Fruit fly (Drosophila melanogaster) whole organism, embryonic: ENCODE measurements around the gene CG1622.

Experiments used
- CG14860 ChIP-seq: fragments of 200-800 bp; sonication (Bioruptor generic); IDR thresholded peaks from 3 replicates; pipeline ENCODE4 v1.3.6; 2022; ENCODE audit warnings: missing biosample characterization, missing genetic modification characterization; ENCODE audit not compliant: partially characterized antibody
- CG15601 ChIP-seq: fragments of 200-800 bp; sonication (Bioruptor generic); optimal IDR thresholded peaks from 3 replicates; lab custom pipeline; 2019; ENCODE audit warnings: missing biosample characterization, mild to moderate bottlenecking, missing genetic modification characterization, moderate library complexity
- CG31365 ChIP-seq: fragments of 200-800 bp; sonication (Bioruptor generic); optimal IDR thresholded peaks from 2 replicates; lab custom pipeline; 2018; ENCODE audit warnings: missing biosample characterization, mild to moderate bottlenecking, missing genetic modification characterization
- CG6683 ChIP-seq: fragments of 200-800 bp; sonication (Bioruptor generic); optimal IDR thresholded peaks from 2 replicates; lab custom pipeline; 2017; ENCODE audit warnings: missing biosample characterization, mild to moderate bottlenecking, missing genetic modification characterization, missing genetic modification reagents
- CG7357 ChIP-seq: fragments of 200-800 bp; sonication (Bioruptor generic); IDR thresholded peaks from 3 replicates; pipeline ENCODE4 v1.3.6; 2022; ENCODE audit warnings: missing biosample characterization, missing genetic modification characterization
- Hr39 ChIP-seq: fragments of >200 bp; optimal IDR thresholded peaks from 2 replicates; lab custom pipeline; 2017
- Lpt ChIP-seq: fragments of >200 bp; optimal IDR thresholded peaks from 2 replicates; lab custom pipeline; 2018; ENCODE audit warnings: missing biosample characterization, missing genetic modification characterization
- Nf-YB ChIP-seq: fragments of 200-800 bp; sonication (Bioruptor generic); optimal IDR thresholded peaks from 3 replicates; lab custom pipeline; 2019; ENCODE audit warnings: missing biosample characterization, mild to moderate bottlenecking, missing genetic modification characterization, moderate library complexity
- Sox100B ChIP-seq: fragments of 200-800 bp; sonication (Bioruptor generic); optimal IDR thresholded peaks from 3 replicates; lab custom pipeline; 2018; ENCODE audit warnings: missing biosample characterization, mild to moderate bottlenecking, missing genetic modification characterization
- ara ChIP-seq: fragments of 200-800 bp; sonication (Bioruptor generic); IDR thresholded peaks from 2 replicates; pipeline ENCODE4 v1.3.6; 2022; ENCODE audit warnings: missing biosample characterization, missing genetic modification characterization
- chinmo ChIP-seq: fragments of 200-800 bp; sonication (Bioruptor generic); IDR thresholded peaks from 4 replicates; pipeline ENCODE4 v1.3.6; 2022; ENCODE audit warnings: missing biosample characterization, missing genetic modification characterization; ENCODE audit not compliant: partially characterized antibody
- corto ChIP-seq: fragments of 200-800 bp; sonication (Bioruptor generic); optimal IDR thresholded peaks from 2 replicates; lab custom pipeline; 2016; ENCODE audit warnings: missing biosample characterization, mild to moderate bottlenecking, missing genetic modification characterization, moderate library complexity
- pb ChIP-seq: fragments of 200-800 bp; sonication (Bioruptor generic); optimal IDR thresholded peaks from 3 replicates; lab custom pipeline; 2016; ENCODE audit warnings: missing biosample characterization, missing genetic modification characterization
- zf30C ChIP-seq: fragments of 200-800 bp; sonication (Bioruptor generic); optimal IDR thresholded peaks from 3 replicates; lab custom pipeline; 2018; ENCODE audit warnings: missing biosample characterization, mild to moderate bottlenecking, missing genetic modification characterization

DNA sequence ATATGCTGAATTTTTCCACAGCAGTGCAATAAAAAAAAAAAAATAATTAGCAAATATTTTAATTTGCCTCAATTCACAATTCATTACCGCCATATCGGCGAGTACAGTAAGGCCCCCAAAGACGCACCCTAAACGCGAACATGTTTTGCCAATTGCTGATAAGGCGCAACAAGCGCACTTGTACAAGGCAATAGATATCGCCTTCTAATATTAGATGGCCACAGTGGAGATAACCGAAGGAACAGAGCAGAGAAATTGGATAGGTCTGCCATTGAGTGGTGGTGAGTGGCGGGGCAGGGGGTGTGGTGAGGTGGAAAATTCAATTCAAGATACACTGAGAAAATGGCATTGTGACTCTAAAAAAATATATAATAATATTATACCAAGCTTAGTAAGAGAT is 16.3 kb downstream of the CG1622 start:
- no peak for TF ChIP-seq CG31365 (tag; lab: Kevin White, UChicago)
- no peak for TF ChIP-seq Nf-YB (GFP tag; lab: Kevin White, UChicago)
- no peak for TF ChIP-seq CG14860 (GFP tag; lab: Robert Waterston, UW)
- TF ChIP-seq zf30C (GFP tag; lab: Kevin White, UChicago): no peak
- no peak for TF ChIP-seq Hr39 (lab: Kevin White, UChicago)
- TF ChIP-seq pb (GFP tag; lab: Kevin White, UChicago): no peak
- no peak for TF ChIP-seq chinmo
- TF ChIP-seq Sox100B (GFP tag; lab: Kevin White, UChicago): no peak
- no peak for TF ChIP-seq corto (GFP tag; lab: Kevin White, UChicago)
- TF ChIP-seq ara (GFP tag; lab: Robert Waterston, UW): no peak
- no peak for TF ChIP-seq CG15601
- no peak for TF ChIP-seq CG6683 (GFP tag; lab: Kevin White, UChicago)
- no peak for TF ChIP-seq Lpt (GFP tag; lab: Kevin White, UChicago)
- no peak for TF ChIP-seq CG7357 (GFP tag; lab: Robert Waterston, UW)
